Worm (Caenorhabditis elegans) whole organism, L4 larva: ENCODE data around the gene C02F5.5.

ENCODE experiments used
- F49E8.2 ChIP-seq: sonication (generic microtip); optimal IDR thresholded peaks from 2 replicates; lab custom pipeline; 2016; ENCODE audit warnings: missing compliant biosample characterization, mild to moderate bottlenecking, missing genetic modification characterization, borderline replicate concordance
- Y5F2A.4 ChIP-seq: fragments of 200-800 bp; sonication (Bioruptor generic); optimal IDR thresholded peaks from 2 replicates; lab custom pipeline; 2018; ENCODE audit warnings: mild to moderate bottlenecking, missing genetic modification characterization, missing compliant biosample characterization
- Y75B8A.6 ChIP-seq: fragments of 200-800 bp; sonication (Bioruptor generic); IDR thresholded peaks from 2 replicates; pipeline ENCODE4 v1.3.6; 2022; ENCODE audit warnings: missing genetic modification reagents, missing genetic modification characterization, missing compliant biosample characterization
- daf-16 ChIP-seq, 3 experiments: sonication (generic microtip); optimal IDR thresholded peaks; 2 replicates each; lab custom pipeline; 2016 to 2017; ENCODE audit warnings: missing genetic modification characterization in 3 of 3, missing genetic modification reagents in 3 of 3, mild to moderate bottlenecking in 2 of 3, missing compliant biosample characterization in 2 of 3, missing biosample characterization in 1 of 3, moderate library complexity in 1 of 3
- daf-8 ChIP-seq: fragments of 200-800 bp; sonication (Bioruptor generic); IDR thresholded peaks from 2 replicates; pipeline ENCODE4 v1.3.6; 2022; ENCODE audit warnings: missing genetic modification characterization, missing compliant biosample characterization
- egl-27 ChIP-seq: sonication (generic microtip); optimal IDR thresholded peaks from 3 replicates; lab custom pipeline; 2017; ENCODE audit warnings: missing biosample characterization, missing genetic modification reagents, missing genetic modification characterization
- fkh-10 ChIP-seq: fragments of 150-350 bp; optimal IDR thresholded peaks from 2 replicates; lab custom pipeline; 2014; ENCODE audit warnings: missing biosample characterization, missing genetic modification reagents, missing genetic modification characterization
- fos-1 ChIP-seq: fragments of 150-350 bp; optimal IDR thresholded peaks from 2 replicates; lab custom pipeline; 2014; ENCODE audit warnings: missing biosample characterization, missing genetic modification characterization
- mdl-1 ChIP-seq, 2 experiments: fragments of 150-350 bp in 1 of 2; sonication (generic microtip) in 1 of 2; optimal IDR thresholded peaks; 2 replicates each; lab custom pipeline; 2014 to 2017; ENCODE audit warnings: missing biosample characterization in 2 of 2, missing genetic modification characterization in 2 of 2
- nhr-41 ChIP-seq: fragments of 200-800 bp; sonication (Bioruptor generic); IDR thresholded peaks from 2 replicates; pipeline ENCODE4 v1.3.6; 2022; ENCODE audit warnings: missing genetic modification reagents, missing genetic modification characterization, missing compliant biosample characterization
- pqm-1 ChIP-seq: sonication (generic microtip); optimal IDR thresholded peaks from 2 replicates; lab custom pipeline; 2017; ENCODE audit warnings: missing biosample characterization, missing genetic modification characterization
- snpc-1.2 ChIP-seq: fragments of 200-800 bp; sonication (Bioruptor generic); IDR thresholded peaks from 2 replicates; pipeline ENCODE4 v1.3.6; 2022; ENCODE audit warnings: missing genetic modification reagents, missing genetic modification characterization, missing compliant biosample characterization
- unc-39 ChIP-seq: sonication (generic microtip); optimal IDR thresholded peaks from 2 replicates; lab custom pipeline; 2017; ENCODE audit warnings: missing biosample characterization, missing genetic modification characterization

DNA sequence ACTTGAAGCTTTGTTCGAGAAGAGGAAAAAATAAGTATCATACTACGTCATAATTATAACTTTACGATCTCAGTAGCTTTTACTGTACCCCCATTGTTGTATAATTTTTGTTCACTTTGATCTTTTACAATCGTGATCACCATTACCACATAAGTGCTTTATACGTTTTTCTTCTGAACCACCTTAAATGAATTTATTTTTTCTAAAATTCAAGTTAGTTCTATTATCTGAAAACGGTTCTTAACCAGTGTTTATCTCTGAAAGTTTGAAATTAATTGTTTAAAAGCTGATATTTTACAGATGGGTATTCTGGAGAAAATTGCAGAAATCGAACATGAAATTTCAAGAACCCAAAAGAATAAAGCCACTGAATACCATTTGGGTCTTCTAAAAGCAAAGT is 9.6 kb downstream of the C02F5.5 start, which contains the start of gene C02F5.3:
- no peak for TF ChIP-seq daf-8 (GFP tag; lab: Robert Waterston, UW)
- no peak for TF ChIP-seq egl-27
- TF ChIP-seq pqm-1 = no peak
- TF ChIP-seq Y75B8A.6 = no peak
- TF ChIP-seq nhr-41 (GFP tag; lab: Robert Waterston, UW) = no peak
- no peak for TF ChIP-seq daf-16 (GFP tag; optimal IDR thresholded peaks at IDR 0.05; lab: Kevin White, UChicago)
- TF ChIP-seq daf-16 (tag; optimal IDR thresholded peaks at IDR 0.05; lab: Kevin White, UChicago) = no peak
- no peak for TF ChIP-seq mdl-1 (tag; optimal IDR thresholded peaks at IDR 0.05; lab: Kevin White, UChicago)
- no peak for TF ChIP-seq fkh-10 (GFP tag; lab: Kevin White, UChicago)
- no peak for TF ChIP-seq F49E8.2 (tag; lab: Kevin White, UChicago)
- no peak for TF ChIP-seq Y5F2A.4 (GFP tag; lab: Kevin White, UChicago)
- TF ChIP-seq fos-1 (tag; lab: Kevin White, UChicago) = no peak
- TF ChIP-seq unc-39 (tag; lab: Kevin White, UChicago) = no peak
- TF ChIP-seq snpc-1.2 = no peak
